Fruit fly (Drosophila melanogaster): ENCODE measurements around the gene Rb97D.

The Rb97D gene

DNA sequence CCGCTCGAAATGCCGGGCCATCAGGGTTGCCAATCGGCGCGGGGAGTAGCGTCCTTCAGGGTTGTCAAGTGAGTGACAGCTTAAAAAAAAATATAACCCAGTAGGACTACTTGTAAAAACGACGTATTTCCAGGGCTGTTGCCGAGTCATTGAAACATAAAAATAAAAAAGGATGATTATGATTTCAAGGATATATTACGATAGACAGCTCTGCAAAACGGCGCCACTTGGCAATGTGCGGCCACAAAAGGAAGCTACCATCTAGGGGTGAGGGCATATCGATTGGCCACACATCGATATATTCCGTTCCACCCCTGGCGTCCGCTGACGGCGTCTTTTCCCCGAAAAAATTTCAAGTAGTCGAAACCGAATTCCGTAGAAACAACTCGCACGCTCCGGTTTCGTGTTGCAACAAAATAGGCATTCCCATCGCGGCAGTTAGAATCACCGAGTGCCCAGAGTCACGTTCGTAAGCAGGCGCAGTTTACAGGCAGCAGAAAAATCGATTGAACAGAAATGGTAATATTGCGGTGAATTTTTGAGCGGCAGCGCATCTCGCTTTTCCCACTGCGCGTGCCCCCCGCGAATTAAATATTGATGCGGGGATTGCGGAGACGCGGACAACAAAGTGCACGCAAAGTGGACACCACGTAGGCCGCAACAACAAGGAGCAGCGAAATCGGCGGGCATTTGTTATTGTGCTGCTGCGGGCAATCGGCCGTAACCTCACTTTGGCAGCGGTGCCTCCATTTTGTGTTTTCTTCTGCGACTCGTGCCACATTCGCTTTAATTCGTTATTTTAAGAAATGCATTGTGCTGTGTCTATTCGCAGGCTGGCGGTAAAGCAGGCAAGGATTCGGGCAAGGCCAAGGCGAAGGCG is 8.7 kb downstream of the Rb97D start, which contains the start of the genes ball and His2Av (continued):
- TF ChIP-seq Doc2 (GFP tag; IDR thresholded peaks at IDR 0.05) (no peak), CG13123 (GFP tag; optimal IDR thresholded peaks at IDR 0.05) (peak; percentile 77), CG42726 (GFP tag; IDR thresholded peaks at IDR 0.05; ENCODE audit: partially characterized antibody) (peak; percentile 95), Gsc (GFP tag; IDR thresholded peaks at IDR 0.05) (no peak), rib (GFP tag; IDR thresholded peaks at IDR 0.05) (peak; percentile 90), CG14050 (GFP tag; IDR thresholded peaks at IDR 0.05) (peak; percentile 55), ftz-f1 (GFP tag; optimal IDR thresholded peaks at IDR 0.05) (peak; percentile 76), BtbVII (GFP tag; optimal IDR thresholded peaks at IDR 0.05) (peak; percentile 40), Hand (GFP tag; optimal IDR thresholded peaks at IDR 0.05) (peak; percentile 4), H15 (GFP tag; IDR thresholded peaks at IDR 0.05) (peak; percentile 83), sens-2 (GFP tag; IDR thresholded peaks at IDR 0.05) (peak; percentile 61), mam (GFP tag; optimal IDR thresholded peaks at IDR 0.05) (peak; percentile 91), CG12299 (tag; optimal IDR thresholded peaks at IDR 0.05) (peak; percentile 73), bsh (GFP tag; optimal IDR thresholded peaks at IDR 0.05) (peak in 1 of 2 experiments; percentile 83), vfl (GFP tag; optimal IDR thresholded peaks at IDR 0.05) (peak; percentile 68), Oaz (GFP tag; IDR thresholded peaks at IDR 0.05) (peak; percentile 65), ems (GFP tag; optimal IDR thresholded peaks at IDR 0.05) (peak; percentile 88), CG17359 (tag; optimal IDR thresholded peaks at IDR 0.05) (peak; percentile 83), CG2120 (GFP tag; optimal IDR thresholded peaks at IDR 0.05) (peak; percentile 92), Nf-YB (GFP tag; optimal IDR thresholded peaks at IDR 0.05) (peak; percentile 47), TFAM (GFP tag; optimal IDR thresholded peaks at IDR 0.05) (no peak), pfk (GFP tag; optimal IDR thresholded peaks at IDR 0.05) (no peak), gce (GFP tag; IDR thresholded peaks at IDR 0.05) (peak; percentile 67), Tbp (GFP tag; optimal IDR thresholded peaks at IDR 0.05) (no peak), Fer3 (tag; optimal IDR thresholded peaks at IDR 0.05) (peak; percentile 68), CG17802 (tag; optimal IDR thresholded peaks at IDR 0.05) (peak; percentile 57), CG8478 (optimal IDR thresholded peaks at IDR 0.05) (no peak), CG2889 (GFP tag; IDR thresholded peaks at IDR 0.05) (peak; percentile 82), CG12071 (GFP tag; optimal IDR thresholded peaks at IDR 0.05) (peak; percentile 48), CG33213 (GFP tag; optimal IDR thresholded peaks at IDR 0.05) (peak; percentile 94), CG8765 (GFP tag; IDR thresholded peaks at IDR 0.05) (peak; percentile 78), CG11723 (GFP tag; optimal IDR thresholded peaks at IDR 0.05) (peak; percentile 69), MTF-1 (GFP tag; optimal IDR thresholded peaks at IDR 0.05; ENCODE audit: borderline replicate concordance) (peak; percentile 82), CG30020 (tag; optimal IDR thresholded peaks at IDR 0.05) (peak; percentile 45), Atf3 (GFP tag; optimal IDR thresholded peaks at IDR 0.05) (peak; percentile 73), CG3995 (GFP tag; optimal IDR thresholded peaks at IDR 0.05) (peak; percentile 68), CG13775 (GFP tag; optimal IDR thresholded peaks at IDR 0.05) (peak; percentile 85), shn (GFP tag; optimal IDR thresholded peaks at IDR 0.05) (peak; percentile 88), CG6689 (GFP tag; IDR thresholded peaks at IDR 0.05) (peak; percentile 84), chm (GFP tag; IDR thresholded peaks at IDR 0.05) (peak; percentile 83), Neu2 (GFP tag; optimal IDR thresholded peaks at IDR 0.05; ENCODE audit: borderline replicate concordance) (peak; percentile 53), crp (GFP tag; optimal IDR thresholded peaks at IDR 0.05) (peak in 1 of 2 experiments; percentile 61), Blimp-1 (GFP tag; optimal IDR thresholded peaks at IDR 0.05) (peak; percentile 76), Lpt (GFP tag; optimal IDR thresholded peaks at IDR 0.05) (no peak), ato (GFP tag; IDR thresholded peaks at IDR 0.05; ENCODE audit: partially characterized antibody) (peak; percentile 85), CG8388 (GFP tag; optimal IDR thresholded peaks at IDR 0.05) (peak; percentile 74), bigmax (GFP tag; optimal IDR thresholded peaks at IDR 0.05) (peak; percentile 97), psq (GFP tag; optimal IDR thresholded peaks at IDR 0.05) (peak; percentile 73), Fer1 (GFP tag; optimal IDR thresholded peaks at IDR 0.05) (peak; percentile 87)
